Fruit fly (Drosophila melanogaster): ENCODE results near the gene CG12811.

DNA sequence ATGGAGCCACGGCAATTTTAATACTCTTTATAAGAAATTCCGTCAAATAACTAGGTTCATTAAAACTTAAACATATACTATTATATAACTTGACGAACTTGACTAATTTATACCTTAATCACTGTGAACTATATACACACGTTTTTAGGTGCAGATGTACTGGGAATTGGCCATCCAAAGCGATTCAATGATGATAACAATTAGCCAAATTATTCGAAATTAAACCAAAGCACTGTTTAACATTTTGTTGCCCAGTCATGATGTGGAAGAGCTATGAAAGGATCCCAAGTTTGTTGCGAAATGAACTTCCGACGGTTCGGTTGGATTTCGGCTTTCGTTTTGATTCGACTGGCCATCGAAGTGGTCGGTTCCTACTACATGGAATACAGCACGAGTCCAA is 13.7 kb upstream of the CG12811 start, which contains the start of gene CG33630:
- TF ChIP-seq eg (GFP tag; IDR thresholded peaks at IDR 0.05) (no peak), dac (GFP tag; optimal IDR thresholded peaks at IDR 0.05) (no peak), Hr39 (GFP tag; optimal IDR thresholded peaks at IDR 0.05) (no peak), CG11902 (GFP tag; optimal IDR thresholded peaks at IDR 0.05) (no peak), pdm3 (GFP tag; optimal IDR thresholded peaks at IDR 0.05) (no peak), OdsH (GFP tag; optimal IDR thresholded peaks at IDR 0.05) (no peak), CG10669 (GFP tag; optimal IDR thresholded peaks at IDR 0.05) (no peak), CG3919 (GFP tag; optimal IDR thresholded peaks at IDR 0.05) (no peak), CG8632 (GFP tag; optimal IDR thresholded peaks at IDR 0.05) (no peak)
